Fruit fly (Drosophila melanogaster): ENCODE results near the gene CG34332.

DNA sequence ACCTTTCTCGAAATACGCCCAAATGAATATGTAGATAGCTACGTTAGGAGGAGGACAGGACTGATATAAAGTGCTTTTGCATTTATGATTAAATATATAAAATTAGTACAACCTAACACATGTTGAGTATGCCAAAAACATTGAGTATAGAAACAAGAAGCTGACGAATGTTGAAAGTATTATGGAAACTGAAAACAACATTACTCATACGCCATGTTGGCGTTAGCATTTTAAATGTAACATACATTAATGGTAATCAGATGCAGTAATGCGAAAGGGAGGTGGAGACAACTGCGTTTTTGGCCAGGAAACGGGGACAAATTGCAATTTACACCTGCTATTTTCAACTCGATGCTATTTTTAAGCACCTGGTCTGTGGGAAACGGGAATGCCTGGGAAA is 17.7 kb downstream of the CG34332 start:
- TF ChIP-seq eg (GFP tag; IDR thresholded peaks at IDR 0.05) = no peak
- no peak for TF ChIP-seq CG31627 (GFP tag; optimal IDR thresholded peaks at IDR 0.05)
- no peak for TF ChIP-seq Hr4 (GFP tag; optimal IDR thresholded peaks at IDR 0.05)
- TF ChIP-seq CG32006 (GFP tag; optimal IDR thresholded peaks at IDR 0.05) = no peak
- TF ChIP-seq CG11762 (GFP tag; optimal IDR thresholded peaks at IDR 0.05; ENCODE audit: insufficient read depth) = no peak
- no peak for TF ChIP-seq Eip78C (GFP tag)
- no peak for TF ChIP-seq Sox15 (GFP tag; optimal IDR thresholded peaks at IDR 0.05)
- no peak for TF ChIP-seq CG34406 (GFP tag; optimal IDR thresholded peaks at IDR 0.05)
- no peak for TF ChIP-seq fd85E (GFP tag; optimal IDR thresholded peaks at IDR 0.05)
- no peak for TF ChIP-seq Sox14 (GFP tag; optimal IDR thresholded peaks at IDR 0.05)
